Worm (Caenorhabditis elegans) whole organism, L4/young adult: ENCODE measurements around the gene cki-2.

Source experiments
- W03F9.2 ChIP-seq: fragments of 150-350 bp; optimal IDR thresholded peaks from 2 replicates; lab custom pipeline; 2014; ENCODE audit warnings: missing biosample characterization, missing genetic modification characterization
- dao-5 ChIP-seq: sonication (generic microtip); optimal IDR thresholded peaks from 2 replicates; lab custom pipeline; 2016; ENCODE audit warnings: missing genotype, missing genetic modification characterization, moderate library complexity, missing compliant biosample characterization
- him-1 ChIP-seq: sonication (generic microtip); optimal IDR thresholded peaks from 2 replicates; lab custom pipeline; 2016; ENCODE audit warnings: missing genotype, missing genetic modification reagents, missing genetic modification characterization, missing compliant biosample characterization

cki-2 gene

DNA sequence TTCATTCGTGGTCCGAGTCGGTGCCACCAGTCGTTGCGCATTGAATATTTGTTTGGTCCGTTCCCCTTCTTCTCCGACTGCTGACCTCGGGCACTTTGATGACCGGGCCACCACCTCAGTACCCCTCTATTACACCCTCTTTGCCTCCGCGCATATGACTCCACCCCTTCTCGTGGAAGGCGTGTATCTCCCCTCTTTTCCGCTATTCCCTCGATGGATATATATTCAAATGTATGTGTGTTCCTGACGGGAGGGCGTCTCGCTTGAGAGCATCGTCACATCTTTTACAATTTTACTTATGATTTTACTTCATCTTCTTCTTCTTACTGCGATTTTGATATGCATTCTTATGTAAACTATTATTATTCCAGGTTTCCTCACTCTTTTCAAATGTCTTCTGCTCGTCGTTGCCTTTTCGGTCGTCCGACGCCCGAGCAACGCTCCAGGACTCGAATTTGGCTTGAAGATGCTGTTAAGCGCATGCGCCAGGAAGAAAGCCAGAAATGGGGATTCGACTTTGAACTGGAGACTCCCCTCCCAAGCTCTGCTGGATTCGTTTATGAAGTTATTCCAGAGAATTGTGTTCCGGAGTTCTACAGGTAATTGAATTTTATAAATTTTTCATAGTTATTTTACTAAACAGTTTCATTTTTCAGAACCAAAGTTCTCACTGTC, 5.3 kb upstream of the cki-2 start, which contains the start of gene cki-1:
Gene cki-1 (plus strand): TSS at position 372 of the 675 bp plus-strand sequence.
- TF ChIP-seq dao-5 (tag; lab: Kevin White, UChicago) (no peak), W03F9.2 (tag; lab: Kevin White, UChicago) (no peak), him-1 (tag; lab: Kevin White, UChicago) (no peak)

DNA sequence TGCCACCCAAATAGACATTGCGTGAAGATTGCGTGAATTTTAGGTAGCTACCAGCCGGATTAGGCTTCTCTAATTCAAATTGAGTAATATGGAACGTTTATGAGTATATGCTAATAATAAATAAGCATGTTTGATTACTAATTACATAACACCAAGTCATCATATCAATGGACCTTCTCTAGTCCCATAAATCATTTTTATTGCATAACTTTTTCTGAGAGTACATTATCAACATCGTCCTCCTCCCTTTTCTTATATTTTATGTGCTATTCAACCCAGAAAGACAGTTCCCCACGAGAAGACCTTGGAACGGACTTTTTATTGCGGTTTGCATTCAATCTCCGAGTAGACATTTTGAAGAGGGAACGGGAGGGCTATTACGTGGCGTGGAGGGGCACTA, 4.0 kb upstream of the cki-2 start:
- TF ChIP-seq him-1 (tag; lab: Kevin White, UChicago), result no peak
- TF ChIP-seq dao-5 (tag; lab: Kevin White, UChicago), result no peak
- no peak for TF ChIP-seq W03F9.2 (tag; lab: Kevin White, UChicago)

DNA sequence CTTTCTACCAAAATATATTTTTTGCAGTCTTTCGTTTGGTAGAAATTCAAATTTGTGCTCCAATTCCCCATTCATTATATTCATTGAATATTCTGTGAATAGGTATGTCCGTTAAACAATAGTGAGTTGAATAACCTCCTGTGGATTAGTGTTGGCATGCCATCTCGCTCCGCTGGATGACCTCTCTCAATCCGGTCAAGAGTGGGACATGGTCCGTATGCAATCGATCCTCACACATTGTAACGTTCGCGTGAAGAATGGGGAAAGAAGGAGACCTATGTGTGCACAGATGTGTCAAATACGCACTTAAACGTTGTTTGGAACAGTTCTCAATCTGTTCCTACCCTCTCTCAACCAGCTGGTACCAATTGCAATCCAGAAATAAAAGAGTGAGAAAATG, 3.1 kb upstream of the cki-2 start:
- no peak for TF ChIP-seq W03F9.2 (tag; lab: Kevin White, UChicago)
- TF ChIP-seq dao-5 (tag; lab: Kevin White, UChicago), result no peak
- no peak for TF ChIP-seq him-1 (tag; lab: Kevin White, UChicago)

DNA sequence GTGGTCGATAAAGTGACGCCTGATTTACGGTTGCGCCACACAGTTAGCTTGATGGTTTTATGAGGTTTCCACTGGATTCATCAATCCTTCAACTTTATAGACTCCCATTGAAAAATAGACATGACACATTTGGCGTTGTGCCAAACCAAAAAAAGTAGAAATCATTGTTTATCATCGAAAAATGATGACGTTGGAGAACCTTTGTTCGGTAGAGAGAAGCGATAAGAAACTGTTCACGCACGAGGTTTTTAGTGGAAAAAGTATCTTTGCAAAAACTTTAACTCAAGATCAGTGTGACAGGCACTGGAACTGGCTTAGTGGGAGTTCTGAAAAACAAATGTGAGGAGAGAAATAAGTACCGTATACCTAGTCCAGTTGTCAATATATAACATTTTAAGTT, 2.7 kb upstream of the cki-2 start:
- TF ChIP-seq him-1 (tag; lab: Kevin White, UChicago), result no peak
- TF ChIP-seq dao-5 (tag; lab: Kevin White, UChicago), result no peak

DNA sequence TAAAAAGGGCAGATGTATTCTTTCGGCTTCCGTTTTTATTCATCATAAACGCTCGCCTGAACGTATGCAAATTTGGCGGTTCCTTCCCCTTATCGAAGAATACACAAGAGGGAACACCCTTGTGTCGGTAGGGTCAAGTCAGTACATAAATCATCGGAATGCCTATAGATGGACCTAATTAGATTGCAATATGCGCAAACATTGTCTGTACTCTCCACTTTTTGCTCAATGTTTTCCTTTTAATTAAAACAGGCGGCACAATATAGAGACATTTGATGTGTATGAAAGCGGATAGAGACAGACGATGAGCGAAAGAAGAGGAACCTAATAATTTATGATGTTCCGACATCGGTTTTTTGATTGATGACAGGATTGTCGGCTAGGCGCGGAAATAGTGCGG, 2.1 kb upstream of the cki-2 start:
- TF ChIP-seq W03F9.2 (tag; lab: Kevin White, UChicago) (no peak), dao-5 (tag; lab: Kevin White, UChicago) (no peak), him-1 (tag; lab: Kevin White, UChicago) (no peak)

DNA sequence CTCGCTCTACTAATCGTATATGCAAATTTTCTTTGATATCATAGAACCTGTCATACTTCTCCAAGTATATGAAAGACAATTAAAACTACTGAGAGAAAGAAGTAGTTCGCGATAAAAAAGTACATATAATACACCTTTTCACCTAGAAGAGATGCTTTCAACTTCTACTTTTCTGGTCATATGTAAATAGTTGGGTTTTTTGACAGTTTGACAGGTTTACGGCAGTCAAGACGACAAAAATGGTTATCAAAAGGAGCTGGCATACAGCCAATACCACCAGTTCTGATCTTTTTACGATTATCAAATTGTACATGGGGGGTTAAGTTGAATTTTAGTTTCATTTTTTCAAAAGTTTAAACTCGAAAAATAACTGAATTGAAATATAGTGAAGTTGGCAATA, 1.4 kb upstream of the cki-2 start:
- TF ChIP-seq dao-5 (tag; lab: Kevin White, UChicago) (no peak), him-1 (tag; lab: Kevin White, UChicago) (no peak), W03F9.2 (tag; lab: Kevin White, UChicago) (no peak)

DNA sequence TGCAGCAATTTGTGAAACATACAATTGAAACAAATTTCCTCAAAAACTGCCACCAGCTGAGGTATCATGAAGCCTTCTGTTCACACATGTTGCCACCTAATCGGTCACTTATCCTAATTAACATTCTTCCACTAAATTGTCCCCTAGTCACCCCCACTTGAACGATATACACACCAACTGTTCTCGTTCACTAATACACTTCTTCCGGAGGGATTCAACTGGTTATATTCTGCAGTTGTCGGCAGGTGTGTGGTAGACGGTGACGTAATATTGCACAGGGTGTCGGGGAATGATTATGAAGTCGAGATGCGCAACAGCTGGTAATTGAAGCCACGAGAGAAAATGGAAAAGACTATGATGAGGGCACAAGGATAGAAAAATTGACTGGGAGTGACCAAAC, 893 bp upstream of the cki-2 start:
- TF ChIP-seq dao-5 (tag; lab: Kevin White, UChicago), result no peak
- TF ChIP-seq W03F9.2 (tag; lab: Kevin White, UChicago), result no peak
- TF ChIP-seq him-1 (tag; lab: Kevin White, UChicago), result no peak

DNA sequence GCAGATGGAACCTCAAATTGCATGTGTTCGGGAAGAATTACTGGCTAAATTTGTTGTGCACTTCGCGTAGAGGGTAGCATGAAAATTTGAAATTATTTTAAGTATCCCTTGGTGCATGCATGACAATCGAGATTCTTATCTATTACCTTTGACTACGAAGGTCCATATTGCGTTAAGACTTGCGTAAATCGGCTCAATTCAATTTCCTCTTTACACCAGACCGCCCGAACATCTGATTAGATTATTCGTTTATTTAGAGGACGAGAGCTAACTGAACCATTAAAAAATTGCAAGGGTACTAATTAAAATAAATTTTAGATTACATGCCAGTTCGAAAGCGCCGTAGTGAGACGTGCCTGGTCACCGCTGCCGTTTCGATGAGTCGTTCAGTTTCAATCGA, 1.3 kb downstream of the cki-2 start:
- TF ChIP-seq him-1 (tag; lab: Kevin White, UChicago) (no peak), dao-5 (tag; lab: Kevin White, UChicago) (no peak), W03F9.2 (tag; lab: Kevin White, UChicago) (no peak)

DNA sequence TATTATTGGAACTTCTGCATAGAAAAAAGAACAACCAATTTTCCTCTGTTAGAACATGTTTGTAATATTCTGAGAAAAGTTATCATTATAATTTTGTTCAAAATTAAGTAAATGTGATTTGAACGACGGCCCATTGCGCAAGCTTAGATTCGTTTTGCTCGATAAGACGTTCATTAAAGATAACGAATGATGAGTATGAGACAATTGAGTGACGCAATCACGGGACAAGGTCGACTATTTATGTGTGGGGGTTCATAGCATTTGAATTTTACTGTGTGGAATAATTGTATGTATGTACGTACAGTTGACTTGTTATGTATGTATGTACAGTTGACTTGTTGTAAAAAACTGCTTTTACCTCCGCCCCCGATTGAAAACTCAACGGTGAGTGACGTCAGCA, 3.1 kb downstream of the cki-2 start:
- TF ChIP-seq W03F9.2 (tag; lab: Kevin White, UChicago) (no peak), him-1 (tag; lab: Kevin White, UChicago) (no peak), dao-5 (tag; lab: Kevin White, UChicago) (no peak)

DNA sequence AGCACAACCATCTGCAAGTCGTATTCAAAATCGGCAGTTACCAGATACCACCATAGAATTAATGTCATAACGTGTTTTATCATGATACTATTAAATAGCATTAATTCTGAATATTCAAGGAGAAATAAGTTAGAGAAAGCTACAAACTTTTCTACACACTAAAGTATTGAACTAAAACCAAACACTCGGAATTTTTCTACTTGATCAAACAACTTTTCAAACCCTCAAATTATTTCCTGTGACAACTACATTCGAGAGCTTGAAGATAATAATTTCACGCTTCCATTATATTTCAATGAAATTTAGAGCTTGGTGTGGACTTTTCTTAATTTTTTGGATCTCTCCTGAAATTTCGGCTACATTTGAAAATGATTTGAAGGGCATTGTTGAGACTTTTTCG, 6.2 kb downstream of the cki-2 start, which contains the start of gene irld-47:
Gene irld-47 (minus strand): TSS at position 101 of the 400 bp plus-strand sequence.
- TF ChIP-seq him-1 (tag; lab: Kevin White, UChicago) (no peak), W03F9.2 (tag; lab: Kevin White, UChicago) (no peak), dao-5 (tag; lab: Kevin White, UChicago) (no peak)

DNA sequence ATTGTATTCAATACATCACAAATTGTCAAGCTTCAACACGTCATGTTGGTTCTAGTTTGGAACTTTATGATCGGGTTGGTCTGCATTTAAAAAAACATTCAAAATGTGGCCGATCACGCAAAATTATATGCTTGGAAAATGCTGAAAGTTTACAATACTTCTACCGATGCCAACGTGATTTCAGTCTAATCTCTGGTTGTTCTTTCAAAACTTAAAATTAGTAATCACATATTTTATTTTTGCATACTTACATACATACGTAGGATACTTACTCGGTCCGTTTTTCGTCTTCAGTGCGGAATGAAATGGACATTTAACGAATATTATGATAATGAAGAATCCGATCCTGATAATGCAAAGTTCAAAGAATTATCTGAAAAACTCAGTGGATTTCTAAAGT, 8.8 kb downstream of the cki-2 start, which contains the start of gene srw-62:
Gene srw-62 (plus strand): TSS at position 301 of the 400 bp plus-strand sequence.
- TF ChIP-seq dao-5 (tag; lab: Kevin White, UChicago), result no peak
- no peak for TF ChIP-seq him-1 (tag; lab: Kevin White, UChicago)
- TF ChIP-seq W03F9.2 (tag; lab: Kevin White, UChicago), result no peak

DNA sequence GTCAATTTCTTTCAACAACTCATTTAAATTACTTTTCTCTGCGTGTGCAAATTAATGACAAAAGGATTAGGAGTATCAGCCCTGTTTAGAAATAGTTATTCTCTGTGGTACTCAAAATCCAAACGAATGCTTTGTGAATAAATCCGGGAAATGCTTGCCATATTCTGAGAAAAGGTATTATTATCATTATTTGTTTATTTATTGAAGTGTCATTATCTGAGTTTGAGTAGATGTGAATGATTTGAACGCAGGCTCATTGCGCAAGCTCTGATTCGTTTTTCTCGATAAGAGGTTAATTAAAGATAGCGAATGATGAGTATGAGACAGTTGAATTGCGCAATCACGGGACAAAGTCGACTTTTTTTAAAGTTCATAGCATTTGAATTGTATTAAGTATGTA, 11.6 kb downstream of the cki-2 start:
- TF ChIP-seq W03F9.2 (tag; lab: Kevin White, UChicago) (no peak), dao-5 (tag; lab: Kevin White, UChicago) (no peak), him-1 (tag; lab: Kevin White, UChicago) (no peak)

DNA sequence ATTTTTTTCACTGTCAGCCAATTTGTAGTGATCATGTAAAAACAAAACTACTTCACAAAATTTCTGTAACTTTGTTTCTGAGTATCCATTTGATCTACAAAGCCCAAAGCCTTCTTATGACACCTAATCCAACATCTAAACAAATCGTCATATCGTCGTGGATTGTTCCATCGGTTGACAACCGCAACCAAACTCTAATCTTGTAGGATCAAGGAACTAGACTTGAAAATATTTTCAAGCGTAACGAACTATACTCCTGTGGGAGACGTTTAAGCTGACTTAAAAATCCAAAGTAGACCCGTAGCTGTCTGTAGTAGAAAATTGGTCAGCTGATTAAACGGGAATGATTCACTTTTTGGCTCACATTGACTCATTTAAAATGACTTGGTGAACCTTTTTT, 13.3 kb downstream of the cki-2 start:
- no peak for TF ChIP-seq dao-5 (tag; lab: Kevin White, UChicago)
- no peak for TF ChIP-seq W03F9.2 (tag; lab: Kevin White, UChicago)
- no peak for TF ChIP-seq him-1 (tag; lab: Kevin White, UChicago)

DNA sequence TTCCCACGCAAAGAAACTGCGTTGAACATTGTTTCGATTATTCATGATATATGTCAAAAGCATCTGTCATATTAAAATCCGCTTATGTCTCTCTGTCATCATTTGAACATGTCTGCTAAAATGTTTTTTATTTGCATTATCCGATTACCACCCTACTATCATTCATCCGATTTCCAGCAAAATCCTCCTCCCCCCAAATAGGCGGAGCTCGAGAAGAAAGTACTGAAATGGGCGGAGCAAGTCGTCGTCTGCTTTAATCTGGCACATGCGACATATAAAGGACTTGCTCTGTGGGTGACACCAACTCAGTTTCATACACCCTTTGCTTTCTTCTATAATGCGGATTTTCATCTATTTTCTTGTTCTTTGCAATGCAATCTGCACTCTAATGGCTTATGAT, 15.8 kb downstream of the cki-2 start, which contains the start of gene T09A5.14:
Gene T09A5.14 (plus strand): TSS at position 301 of the 400 bp plus-strand sequence.
- TF ChIP-seq him-1 (tag; lab: Kevin White, UChicago), result no peak
- no peak for TF ChIP-seq W03F9.2 (tag; lab: Kevin White, UChicago)
- TF ChIP-seq dao-5 (tag; lab: Kevin White, UChicago), result no peak
